Worm (Caenorhabditis elegans) whole organism, midembryonic: ENCODE results near the gene ifp-1.

Experiments used
- T22C8.4 ChIP-seq: fragments of 200-800 bp; sonication (Bioruptor generic); IDR thresholded peaks from 2 replicates; pipeline ENCODE4 v1.3.6; 2022; ENCODE audit warnings: missing genetic modification characterization, missing compliant biosample characterization
- cog-1 ChIP-seq: sonication (generic microtip); optimal IDR thresholded peaks from 2 replicates; lab custom pipeline; 2016; ENCODE audit warnings: missing genetic modification characterization, missing compliant biosample characterization
- flt-1 ChIP-seq: fragments of 200-800 bp; sonication (Bioruptor generic); IDR thresholded peaks from 2 replicates; pipeline ENCODE4 v1.3.6; 2022; ENCODE audit warnings: missing genetic modification characterization, missing compliant biosample characterization
- klf-2 ChIP-seq: fragments of 200-800 bp; sonication (Bioruptor generic); conservative IDR thresholded peaks from 2 replicates; pipeline ENCODE4 v1.3.6; 2022; ENCODE audit warnings: missing genetic modification reagents, missing genetic modification characterization, missing compliant biosample characterization
- med-1 ChIP-seq: sonication (generic microtip); optimal IDR thresholded peaks from 2 replicates; lab custom pipeline; 2017; ENCODE audit warnings: missing genetic modification characterization, mild to moderate bottlenecking, missing compliant biosample characterization, antibody characterized with exemption, missing genetic modification reagents; ENCODE audit not compliant: insufficient read depth
- ref-1 ChIP-seq: fragments of 200-800 bp; sonication (Bioruptor generic); conservative IDR thresholded peaks from 2 replicates; pipeline ENCODE4 v1.3.6; 2022; ENCODE audit warnings: missing genetic modification reagents, missing genetic modification characterization, missing compliant biosample characterization
- tab-1 ChIP-seq: fragments of 200-800 bp; sonication (Bioruptor generic); IDR thresholded peaks from 2 replicates; pipeline ENCODE4 v1.3.6; 2022; ENCODE audit warnings: missing genetic modification characterization, missing compliant biosample characterization
- ztf-29 ChIP-seq: fragments of 200-800 bp; sonication (Bioruptor generic); IDR thresholded peaks from 2 replicates; pipeline ENCODE4 v1.3.6; 2022; ENCODE audit warnings: missing genetic modification reagents, missing genetic modification characterization, missing compliant biosample characterization

- TF ChIP-seq klf-2, result no peak
- TF ChIP-seq ref-1 (GFP tag; lab: Robert Waterston, UW), result no peak
- no peak for TF ChIP-seq ztf-29 (GFP tag; lab: Robert Waterston, UW)
- TF ChIP-seq flt-1 (GFP tag; lab: Robert Waterston, UW), result no peak
- TF ChIP-seq tab-1 (GFP tag; lab: Robert Waterston, UW), result no peak
- TF ChIP-seq T22C8.4 (GFP tag; lab: Robert Waterston, UW), result no peak
- no peak for TF ChIP-seq med-1 (GFP tag; lab: Kevin White, UChicago)
- TF ChIP-seq cog-1 (tag; lab: Kevin White, UChicago), result no peak
Measured at ce11 chrX:9702790-9703189, 22.8 kb upstream of the ifp-1 start.
